Worm (Caenorhabditis elegans) whole organism, L4 larva: ENCODE measurements around the gene ZK829.3.

Experiments
- D1046.2 ChIP-seq: fragments of 200-800 bp; sonication (Bioruptor generic); IDR thresholded peaks from 2 replicates; pipeline ENCODE4 v1.3.6; 2022; ENCODE audit warnings: missing genetic modification characterization, missing compliant biosample characterization
- F44E2.7 ChIP-seq: fragments of 200-800 bp; sonication (Bioruptor generic); IDR thresholded peaks from 2 replicates; pipeline ENCODE4 v2.1.2; 2022; ENCODE audit warnings: missing genetic modification characterization, missing compliant biosample characterization
- R02D3.7 ChIP-seq: fragments of 150-350 bp; sonication (generic microtip); optimal IDR thresholded peaks from 3 replicates; lab custom pipeline; 2014; ENCODE audit warnings: missing biosample characterization, missing genetic modification characterization
- Y48G9A.11 ChIP-seq: fragments of 200-800 bp; sonication (Bioruptor generic); IDR thresholded peaks from 2 replicates; pipeline ENCODE4 v1.3.6; 2022; ENCODE audit warnings: missing genetic modification reagents, missing genetic modification characterization, missing compliant biosample characterization
- Y5F2A.4 ChIP-seq: fragments of 200-800 bp; sonication (Bioruptor generic); optimal IDR thresholded peaks from 2 replicates; lab custom pipeline; 2018; ENCODE audit warnings: mild to moderate bottlenecking, missing genetic modification characterization, missing compliant biosample characterization
- Y75B8A.6 ChIP-seq: fragments of 200-800 bp; sonication (Bioruptor generic); IDR thresholded peaks from 2 replicates; pipeline ENCODE4 v1.3.6; 2022; ENCODE audit warnings: missing genetic modification reagents, missing genetic modification characterization, missing compliant biosample characterization
- ZK337.2 ChIP-seq: fragments of 200-800 bp; sonication (Bioruptor generic); IDR thresholded peaks from 2 replicates; pipeline ENCODE4 v1.3.6; 2022; ENCODE audit warnings: missing genetic modification reagents, missing genetic modification characterization, missing compliant biosample characterization
- aha-1 ChIP-seq: fragments of 150-350 bp; peaks from one replicate; lab custom pipeline; 2014; ENCODE audit warnings: missing biosample characterization, missing genetic modification characterization
- aly-2 ChIP-seq: sonication (generic microtip); optimal IDR thresholded peaks from 2 replicates; lab custom pipeline; 2018; ENCODE audit warnings: missing biosample characterization, missing genetic modification characterization
- ama-1 ChIP-seq: fragments of 150-350 bp; optimal IDR thresholded peaks from 2 replicates; lab custom pipeline; 2014; ENCODE audit warnings: inconsistent platforms, mixed read lengths
- arid-1 ChIP-seq: fragments of 200-800 bp; sonication (Bioruptor generic); conservative IDR thresholded peaks from 2 replicates; pipeline ENCODE4 v1.3.6; 2022; ENCODE audit warnings: missing genetic modification reagents, missing genetic modification characterization, missing compliant biosample characterization
- ceh-44 ChIP-seq: fragments of 200-800 bp; sonication (Bioruptor generic); IDR thresholded peaks from 2 replicates; pipeline ENCODE4 v1.3.6; 2022; ENCODE audit warnings: missing genetic modification reagents, missing genetic modification characterization, missing compliant biosample characterization
- ceh-62 ChIP-seq: sonication (generic microtip); optimal IDR thresholded peaks from 2 replicates; lab custom pipeline; 2017; ENCODE audit warnings: missing biosample characterization, missing genetic modification characterization
- ceh-82 ChIP-seq: sonication (generic microtip); optimal IDR thresholded peaks from 2 replicates; lab custom pipeline; 2017; ENCODE audit warnings: missing biosample characterization, missing genetic modification characterization
- daf-16 ChIP-seq, 3 experiments: sonication (generic microtip); optimal IDR thresholded peaks; 2 replicates each; lab custom pipeline; 2016 to 2017; ENCODE audit warnings: missing genetic modification characterization in 3 of 3, missing genetic modification reagents in 3 of 3, mild to moderate bottlenecking in 2 of 3, missing compliant biosample characterization in 2 of 3, missing biosample characterization in 1 of 3, moderate library complexity in 1 of 3
- daf-19 ChIP-seq: fragments of 200-800 bp; sonication (Bioruptor generic); conservative IDR thresholded peaks from 2 replicates; pipeline ENCODE4 v1.3.6; 2022; ENCODE audit warnings: missing genetic modification characterization, missing compliant biosample characterization
- dmd-6 ChIP-seq: fragments of 200-800 bp; sonication (Bioruptor generic); IDR thresholded peaks from 2 replicates; pipeline ENCODE4 v1.3.6; 2022; ENCODE audit warnings: missing genetic modification reagents, missing genetic modification characterization, missing compliant biosample characterization
- dmd-8 ChIP-seq: fragments of 200-800 bp; sonication (Bioruptor generic); IDR thresholded peaks from 2 replicates; pipeline ENCODE4 v1.3.6; 2022; ENCODE audit warnings: missing genetic modification characterization, missing compliant biosample characterization
- dpl-1 ChIP-seq: fragments of 150-350 bp; optimal IDR thresholded peaks from 2 replicates; lab custom pipeline; 2014; ENCODE audit warnings: missing biosample characterization, missing genetic modification reagents, missing genetic modification characterization
- duxl-1 ChIP-seq: sonication (generic microtip); optimal IDR thresholded peaks from 2 replicates; lab custom pipeline; 2016; ENCODE audit warnings: mild to moderate bottlenecking, missing genetic modification characterization, moderate library complexity, missing compliant biosample characterization; ENCODE audit not compliant: poor library complexity
- dve-1 ChIP-seq: sonication (generic microtip); optimal IDR thresholded peaks from 2 replicates; lab custom pipeline; 2017; ENCODE audit warnings: antibody characterized with exemption, mild to moderate bottlenecking, missing genetic modification characterization, missing compliant biosample characterization; ENCODE audit not compliant: insufficient read depth
- fkh-10 ChIP-seq: fragments of 150-350 bp; optimal IDR thresholded peaks from 2 replicates; lab custom pipeline; 2014; ENCODE audit warnings: missing biosample characterization, missing genetic modification reagents, missing genetic modification characterization
- gei-8 ChIP-seq: fragments of 200-800 bp; sonication (Bioruptor generic); optimal IDR thresholded peaks from 2 replicates; lab custom pipeline; 2018; ENCODE audit warnings: mild to moderate bottlenecking, missing genetic modification characterization, missing compliant biosample characterization
- hif-1 ChIP-seq, 2 experiments: sonication (generic microtip); optimal IDR thresholded peaks; 2 replicates each; lab custom pipeline; 2016 to 2017; ENCODE audit warnings: missing compliant biosample characterization in 2 of 2, missing genetic modification characterization in 2 of 2, missing genetic modification reagents in 2 of 2, missing genotype in 2 of 2, mild to moderate bottlenecking in 1 of 2
- hlh-11 ChIP-seq: fragments of 200-800 bp; sonication (Bioruptor generic); optimal IDR thresholded peaks from 2 replicates; lab custom pipeline; 2018; ENCODE audit warnings: mild to moderate bottlenecking, missing genetic modification characterization, missing compliant biosample characterization
- hmg-1.1 ChIP-seq: fragments of 200-800 bp; sonication (Bioruptor generic); IDR thresholded peaks from 2 replicates; pipeline ENCODE4 v1.3.6; 2022; ENCODE audit warnings: missing genetic modification reagents, missing genetic modification characterization, missing compliant biosample characterization
- lin-1 ChIP-seq: fragments of 200-800 bp; sonication (Bioruptor generic); IDR thresholded peaks from 2 replicates; pipeline ENCODE4 v1.3.6; 2022; ENCODE audit warnings: missing genetic modification reagents, missing genetic modification characterization, missing compliant biosample characterization
- lin-15B ChIP-seq: fragments of 150-350 bp; sonication (generic microtip); optimal IDR thresholded peaks from 3 replicates; lab custom pipeline; 2014; ENCODE audit warnings: missing biosample characterization, missing genetic modification characterization
- lin-38 ChIP-seq: fragments of 200-800 bp; sonication (Bioruptor generic); IDR thresholded peaks from 2 replicates; pipeline ENCODE4 v1.3.6; 2022; ENCODE audit warnings: missing genetic modification reagents, missing genetic modification characterization, missing compliant biosample characterization
- lin-39 ChIP-seq: fragments of 150-350 bp; optimal IDR thresholded peaks from 2 replicates; lab custom pipeline; 2014; ENCODE audit warnings: missing biosample characterization, missing genetic modification reagents, missing genetic modification characterization
- lsy-2 ChIP-seq, 2 experiments: fragments of 150-350 bp in 1 of 2; sonication (generic microtip) in 1 of 2; optimal IDR thresholded peaks; 2 replicates each; lab custom pipeline; 2014 to 2017; ENCODE audit warnings: missing biosample characterization in 2 of 2, missing genetic modification characterization in 2 of 2
- madf-5 ChIP-seq, 2 experiments: fragments of 200-800 bp; sonication (Bioruptor generic); IDR thresholded peaks; 2 replicates each; pipeline ENCODE4 v1.3.6; 2022; ENCODE audit warnings: missing compliant biosample characterization in 2 of 2, missing genetic modification characterization in 2 of 2
- madf-9 ChIP-seq: fragments of 200-800 bp; sonication (Bioruptor generic); conservative IDR thresholded peaks from 2 replicates; pipeline ENCODE4 v1.3.6; 2022; ENCODE audit warnings: missing genetic modification reagents, missing genetic modification characterization, missing compliant biosample characterization
- mdt-29 ChIP-seq: fragments of 200-800 bp; sonication (Bioruptor generic); IDR thresholded peaks from 2 replicates; pipeline ENCODE4 v1.3.6; 2022; ENCODE audit warnings: missing genetic modification reagents, missing genetic modification characterization, missing compliant biosample characterization
- mes-2 ChIP-seq: sonication (generic microtip); optimal IDR thresholded peaks from 2 replicates; lab custom pipeline; 2016; ENCODE audit warnings: missing genotype, mild to moderate bottlenecking, missing genetic modification characterization, missing compliant biosample characterization; ENCODE audit not compliant: poor library complexity, severe bottlenecking
- nhr-10 ChIP-seq: fragments of 150-350 bp; optimal IDR thresholded peaks from 2 replicates; lab custom pipeline; 2014; ENCODE audit warnings: missing biosample characterization, missing genetic modification characterization
- nhr-28 ChIP-seq: fragments of 150-350 bp; optimal IDR thresholded peaks from 2 replicates; lab custom pipeline; 2014; ENCODE audit warnings: missing biosample characterization, missing genetic modification characterization
- nhr-48 ChIP-seq: sonication (generic microtip); optimal IDR thresholded peaks from 2 replicates; lab custom pipeline; 2016; ENCODE audit warnings: mild to moderate bottlenecking, missing genetic modification characterization, missing compliant biosample characterization
- nhr-77 ChIP-seq: fragments of 150-350 bp; optimal IDR thresholded peaks from 2 replicates; lab custom pipeline; 2014; ENCODE audit warnings: missing biosample characterization, missing genetic modification characterization
- pha-4 ChIP-seq, 2 experiments: fragments of 150-350 bp in 1 of 2; fragments of 200-800 bp in 1 of 2; sonication (Bioruptor generic) in 1 of 2; IDR thresholded peaks in 1 of 2; optimal IDR thresholded peaks in 1 of 2; 2 replicates each; pipeline versions ENCODE4 v1.3.6 to Lab custom; 2014 to 2022; ENCODE audit warnings: missing genetic modification characterization in 2 of 2, missing genetic modification reagents in 2 of 2, missing biosample characterization in 1 of 2, missing compliant biosample characterization in 1 of 2
- pqm-1 ChIP-seq: sonication (generic microtip); optimal IDR thresholded peaks from 2 replicates; lab custom pipeline; 2017; ENCODE audit warnings: missing biosample characterization, missing genetic modification characterization
- rbr-2 ChIP-seq: sonication (generic microtip); optimal IDR thresholded peaks from 2 replicates; lab custom pipeline; 2016; ENCODE audit warnings: missing genotype, missing genetic modification characterization, missing compliant biosample characterization
- skn-1 ChIP-seq: fragments of 150-350 bp; optimal IDR thresholded peaks from 2 replicates; lab custom pipeline; 2014; ENCODE audit warnings: missing biosample characterization, missing genetic modification characterization
- snpc-1.2 ChIP-seq: fragments of 200-800 bp; sonication (Bioruptor generic); IDR thresholded peaks from 2 replicates; pipeline ENCODE4 v1.3.6; 2022; ENCODE audit warnings: missing genetic modification reagents, missing genetic modification characterization, missing compliant biosample characterization
- spr-3 ChIP-seq: fragments of 200-800 bp; sonication (Bioruptor generic); optimal IDR thresholded peaks from 2 replicates; lab custom pipeline; 2018; ENCODE audit warnings: mild to moderate bottlenecking, missing genetic modification characterization, missing compliant biosample characterization
- unc-130 ChIP-seq: sonication (generic microtip); optimal IDR thresholded peaks from 2 replicates; lab custom pipeline; 2016; ENCODE audit warnings: missing genetic modification reagents, missing genetic modification characterization, missing compliant biosample characterization
- vab-7 ChIP-seq: fragments of 200-800 bp; sonication (Bioruptor generic); IDR thresholded peaks from 2 replicates; pipeline ENCODE4 v1.3.6; 2022; ENCODE audit warnings: missing genetic modification reagents, missing genetic modification characterization, missing compliant biosample characterization
- zfp-2 ChIP-seq: sonication (generic microtip); optimal IDR thresholded peaks from 2 replicates; lab custom pipeline; 2016; ENCODE audit warnings: mild to moderate bottlenecking, missing genetic modification characterization, missing compliant biosample characterization
- zip-2 ChIP-seq: fragments of 150-350 bp; optimal IDR thresholded peaks from 2 replicates; lab custom pipeline; 2014; ENCODE audit warnings: missing biosample characterization, missing genetic modification characterization
- ztf-11 ChIP-seq: fragments of 150-350 bp; optimal IDR thresholded peaks from 2 replicates; lab custom pipeline; 2014; ENCODE audit warnings: missing biosample characterization, missing genetic modification characterization

Gene ZK829.3

DNA sequence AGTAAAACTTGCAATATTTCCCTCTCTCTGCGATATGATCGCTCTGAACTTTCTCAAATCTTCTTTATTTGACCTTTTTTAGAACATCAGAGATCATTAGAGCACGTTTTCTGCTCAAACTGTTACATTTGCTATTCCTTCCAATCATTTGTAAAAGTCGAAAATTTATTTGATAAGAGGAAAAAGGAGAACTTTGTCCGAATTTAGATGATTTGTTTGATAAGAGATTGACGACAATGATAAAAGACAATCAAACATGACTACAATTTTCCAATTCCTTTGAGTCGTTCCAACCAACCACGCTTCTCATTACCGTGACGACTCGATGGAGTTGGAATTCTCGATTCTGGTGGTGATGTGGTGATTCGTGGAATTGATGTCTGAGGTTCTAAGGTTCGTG, 27.6 kb downstream of the ZK829.3 start (continued):
- no peak for TF ChIP-seq daf-16 (GFP tag; optimal IDR thresholded peaks at IDR 0.05; lab: Kevin White, UChicago)
- peak; percentile 56 for TF ChIP-seq daf-16 (tag; optimal IDR thresholded peaks at IDR 0.05; lab: Kevin White, UChicago)
- no peak for TF ChIP-seq fkh-10 (GFP tag; lab: Kevin White, UChicago)
- TF ChIP-seq zip-2 = no peak
- TF ChIP-seq ceh-44 (GFP tag; lab: Robert Waterston, UW) = no peak
- TF ChIP-seq nhr-28 (tag; lab: Kevin White, UChicago) = peak; percentile 54
- no peak for TF ChIP-seq ama-1 (lab: Kevin White, UChicago)
- no peak for TF ChIP-seq lin-38 (GFP tag; lab: Robert Waterston, UW)
- peak; percentile 1 for TF ChIP-seq aha-1
- no peak for TF ChIP-seq mes-2 (tag; lab: Kevin White, UChicago)
- no peak for TF ChIP-seq lin-1
- no peak for TF ChIP-seq aly-2 (tag; lab: Kevin White, UChicago)
- TF ChIP-seq arid-1 = no peak
- peak; percentile 71 for TF ChIP-seq pqm-1 (tag; lab: Kevin White, UChicago)
- TF ChIP-seq Y75B8A.6 (GFP tag; lab: Robert Waterston, UW) = no peak
- no peak for TF ChIP-seq hif-1 (tag; optimal IDR thresholded peaks at IDR 0.05; lab: Kevin White, UChicago)
- no peak for TF ChIP-seq spr-3 (GFP tag; lab: Kevin White, UChicago)
- no peak for TF ChIP-seq daf-19 (GFP tag; lab: Robert Waterston, UW)

- TF ChIP-seq ceh-82 (tag; lab: Kevin White, UChicago) = no peak
- TF ChIP-seq nhr-77 = peak; percentile 51
- TF ChIP-seq ZK337.2 (GFP tag; lab: Robert Waterston, UW) = no peak
- peak in 1 of 2 experiments; percentile 2 for TF ChIP-seq lsy-2 (tag; optimal IDR thresholded peaks at IDR 0.05; lab: Kevin White, UChicago)
- TF ChIP-seq Y48G9A.11 = no peak
- TF ChIP-seq hif-1 (tag; optimal IDR thresholded peaks at IDR 0.05; lab: Kevin White, UChicago) = no peak
- no peak for TF ChIP-seq fkh-10 (GFP tag; lab: Kevin White, UChicago)
- no peak for TF ChIP-seq duxl-1
- peak; percentile 77 for TF ChIP-seq dve-1 (tag; lab: Kevin White, UChicago)
- no peak for TF ChIP-seq lin-39
- no peak for TF ChIP-seq zfp-2 (tag; lab: Kevin White, UChicago)
- no peak for TF ChIP-seq lin-15B (tag; lab: Kevin White, UChicago)
- no peak for TF ChIP-seq pha-4 (GFP tag; IDR thresholded peaks at IDR 0.05; lab: Robert Waterston, UW)
- no peak for TF ChIP-seq pha-4 (tag; optimal IDR thresholded peaks at IDR 0.05; lab: Kevin White, UChicago)
- TF ChIP-seq ceh-62 (tag; lab: Kevin White, UChicago) = no peak
- no peak for TF ChIP-seq F44E2.7 (GFP tag; lab: Robert Waterston, UW)
- peak; percentile 7 for TF ChIP-seq dpl-1 (GFP tag; lab: Kevin White, UChicago)
- peak; percentile 72 for TF ChIP-seq dmd-6
- TF ChIP-seq nhr-10 (tag; lab: Kevin White, UChicago) = no peak
- TF ChIP-seq snpc-1.2 (GFP tag; lab: Robert Waterston, UW) = no peak
- no peak for TF ChIP-seq zip-2
- TF ChIP-seq Y75B8A.6 (GFP tag; lab: Robert Waterston, UW) = no peak
- no peak for TF ChIP-seq skn-1
- no peak for TF ChIP-seq ztf-11
- TF ChIP-seq madf-5 (GFP tag; IDR thresholded peaks at IDR 0.05; lab: Robert Waterston, UW) = no peak
- TF ChIP-seq vab-7 (GFP tag; lab: Robert Waterston, UW) = no peak
- TF ChIP-seq nhr-48 (tag; lab: Kevin White, UChicago) = no peak
- no peak for TF ChIP-seq D1046.2 (GFP tag; lab: Robert Waterston, UW)
- no peak for TF ChIP-seq hmg-1.1
- TF ChIP-seq gei-8 (GFP tag; lab: Kevin White, UChicago) = no peak
- peak; percentile 71 for TF ChIP-seq hlh-11
- TF ChIP-seq R02D3.7 (tag; lab: Kevin White, UChicago) = no peak
- TF ChIP-seq dmd-8 (GFP tag; lab: Robert Waterston, UW) = no peak
- peak; percentile 65 for TF ChIP-seq mdt-29 (GFP tag; lab: Robert Waterston, UW)
- TF ChIP-seq Y5F2A.4 (GFP tag; lab: Kevin White, UChicago) = no peak
- no peak for TF ChIP-seq madf-9 (GFP tag; lab: Robert Waterston, UW)
- TF ChIP-seq rbr-2 (tag; lab: Kevin White, UChicago) = no peak
- TF ChIP-seq unc-130 = no peak
These were observed 28.6 kb downstream of the ZK829.3 start, which contains the start of gene ZK822.10 for ce11 chrIV:11916907-11917306. TSS of gene ZK822.10 (plus strand) at chrIV:11917137.
